Worm (Caenorhabditis elegans) whole organism, L1 larva: ENCODE results near the gene cyp-14A3.

Experiments used
- alr-1 ChIP-seq: fragments of 200-800 bp; sonication (Bioruptor generic); optimal IDR thresholded peaks from 2 replicates; lab custom pipeline; 2018; ENCODE audit warnings: borderline replicate concordance, mild to moderate bottlenecking, missing genetic modification characterization, missing compliant biosample characterization
- aly-2 ChIP-seq: fragments of 150-350 bp; optimal IDR thresholded peaks from 2 replicates; lab custom pipeline; 2014; ENCODE audit warnings: missing biosample characterization, missing genetic modification characterization
- blmp-1 ChIP-seq: fragments of 150-350 bp; optimal IDR thresholded peaks from 2 replicates; lab custom pipeline; 2014; ENCODE audit warnings: missing biosample characterization, missing genetic modification characterization
- ceh-82 ChIP-seq, 3 experiments: fragments of 150-350 bp in 1 of 3; sonication (generic microtip) in 2 of 3; optimal IDR thresholded peaks; 2 replicates each; lab custom pipeline; 2014 to 2017; ENCODE audit warnings: missing biosample characterization in 3 of 3, missing genetic modification characterization in 3 of 3
- ces-1 ChIP-seq: fragments of 150-350 bp; optimal IDR thresholded peaks from 2 replicates; lab custom pipeline; 2014; ENCODE audit warnings: missing biosample characterization, missing genetic modification reagents, missing genetic modification characterization
- dpl-1 ChIP-seq, 3 experiments: fragments of 150-350 bp in 2 of 3; sonication (generic microtip) in 1 of 3; optimal IDR thresholded peaks; 2 replicates each; lab custom pipeline; 2014 to 2017; ENCODE audit warnings: missing biosample characterization in 3 of 3, missing genetic modification characterization in 3 of 3, missing genetic modification reagents in 3 of 3
- efl-1 ChIP-seq, 4 experiments: fragments of 150-350 bp; optimal IDR thresholded peaks in 3 of 4; peaks in 1 of 4; 1 replicate in 1 of 4; 2 replicates in 3 of 4; lab custom pipeline; 2014; ENCODE audit warnings: missing biosample characterization in 2 of 4, missing genetic modification characterization in 2 of 4, missing genetic modification reagents in 2 of 4
- egl-13 ChIP-seq: sonication (generic microtip); optimal IDR thresholded peaks from 2 replicates; lab custom pipeline; 2016; ENCODE audit warnings: missing genotype, missing genetic modification reagents, missing genetic modification characterization, missing compliant biosample characterization
- elt-2 ChIP-seq: sonication (generic microtip); optimal IDR thresholded peaks from 2 replicates; lab custom pipeline; 2016; ENCODE audit warnings: missing genetic modification characterization, mild to moderate bottlenecking, inconsistent platforms, missing compliant biosample characterization, missing genetic modification reagents
- elt-3 ChIP-seq, 6 experiments: fragments of 150-350 bp in 1 of 6; sonication (generic microtip); optimal IDR thresholded peaks; 2 replicates each; lab custom pipeline; 2017 to 2018; ENCODE audit warnings: missing biosample characterization in 6 of 6, missing genetic modification characterization in 6 of 6, inconsistent platforms in 1 of 6
- fos-1 ChIP-seq: fragments of 150-350 bp; optimal IDR thresholded peaks from 2 replicates; lab custom pipeline; 2014; ENCODE audit warnings: missing biosample characterization, missing genetic modification characterization
- irx-1 ChIP-seq: sonication (generic microtip); optimal IDR thresholded peaks from 2 replicates; lab custom pipeline; 2016; ENCODE audit warnings: missing genetic modification characterization, missing compliant biosample characterization
- jun-1 ChIP-seq: fragments of 150-350 bp; optimal IDR thresholded peaks from 2 replicates; lab custom pipeline; 2014; ENCODE audit warnings: missing biosample characterization, missing genetic modification reagents, missing genetic modification characterization
- lin-14 ChIP-seq: fragments of 200-800 bp; sonication (Bioruptor generic); optimal IDR thresholded peaks from 2 replicates; lab custom pipeline; 2018; ENCODE audit warnings: mild to moderate bottlenecking, missing genetic modification characterization, moderate library complexity, missing compliant biosample characterization
- lin-35 ChIP-seq, 2 experiments: fragments of 150-350 bp; optimal IDR thresholded peaks; 2 replicates each; lab custom pipeline; 2014; ENCODE audit warnings: missing biosample characterization in 2 of 2, missing genetic modification characterization in 2 of 2, missing genetic modification reagents in 2 of 2
- lsy-2 ChIP-seq, 2 experiments: fragments of 150-350 bp; optimal IDR thresholded peaks; 2 replicates each; lab custom pipeline; 2014; ENCODE audit warnings: missing biosample characterization in 2 of 2, missing genetic modification characterization in 2 of 2
- mab-9 ChIP-seq: fragments of 200-800 bp; sonication (Bioruptor generic); IDR thresholded peaks from 2 replicates; pipeline ENCODE4 v1.3.6; 2022; ENCODE audit warnings: missing genetic modification reagents, missing genetic modification characterization, missing compliant biosample characterization
- mdl-1 ChIP-seq, 2 experiments: fragments of 150-350 bp; optimal IDR thresholded peaks; 2 replicates each; lab custom pipeline; 2014 to 2017; ENCODE audit warnings: missing biosample characterization in 2 of 2, missing genetic modification characterization in 2 of 2, inconsistent platforms in 1 of 2
- nhr-11 ChIP-seq: fragments of 150-350 bp; optimal IDR thresholded peaks from 2 replicates; lab custom pipeline; 2014; ENCODE audit warnings: missing biosample characterization, missing genetic modification characterization
- nhr-19 ChIP-seq: fragments of 200-800 bp; sonication (Bioruptor generic); conservative IDR thresholded peaks from 2 replicates; pipeline ENCODE4 v1.3.6; 2022; ENCODE audit warnings: missing genetic modification characterization, missing compliant biosample characterization
- nhr-20 ChIP-seq: sonication (generic microtip); optimal IDR thresholded peaks from 2 replicates; lab custom pipeline; 2016; ENCODE audit warnings: mild to moderate bottlenecking, missing genetic modification characterization, missing compliant biosample characterization
- nhr-237 ChIP-seq: fragments of 150-350 bp; optimal IDR thresholded peaks from 2 replicates; lab custom pipeline; 2014; ENCODE audit warnings: missing biosample characterization, missing genetic modification characterization
- nhr-28 ChIP-seq: fragments of 150-350 bp; optimal IDR thresholded peaks from 2 replicates; lab custom pipeline; 2014; ENCODE audit warnings: missing biosample characterization, missing genetic modification characterization
- nhr-71 ChIP-seq: sonication (generic microtip); optimal IDR thresholded peaks from 2 replicates; lab custom pipeline; 2016; ENCODE audit warnings: mild to moderate bottlenecking, missing genetic modification characterization, moderate library complexity, missing compliant biosample characterization
- nhr-85 ChIP-seq: sonication (generic microtip); peaks from one replicate; lab custom pipeline; 2016; ENCODE audit warnings: missing genetic modification characterization, inconsistent platforms, missing compliant biosample characterization
- nhr-90 ChIP-seq: sonication (generic microtip); optimal IDR thresholded peaks from 2 replicates; lab custom pipeline; 2016; ENCODE audit warnings: mild to moderate bottlenecking, missing genetic modification characterization, missing compliant biosample characterization; ENCODE audit not compliant: poor library complexity
- pqm-1 ChIP-seq: sonication (generic microtip); optimal IDR thresholded peaks from 3 replicates; lab custom pipeline; 2017; ENCODE audit warnings: missing biosample characterization, missing genetic modification characterization
- rnt-1 ChIP-seq: sonication (generic microtip); optimal IDR thresholded peaks from 2 replicates; lab custom pipeline; 2016; ENCODE audit warnings: mild to moderate bottlenecking, missing genetic modification characterization, moderate library complexity, missing compliant biosample characterization
- skn-1 ChIP-seq: fragments of 150-350 bp; optimal IDR thresholded peaks from 2 replicates; lab custom pipeline; 2014; ENCODE audit warnings: missing biosample characterization, missing genetic modification characterization
- snpc-4 ChIP-seq: fragments of 150-350 bp; optimal IDR thresholded peaks from 2 replicates; lab custom pipeline; 2014; ENCODE audit warnings: missing biosample characterization, missing genetic modification characterization
- snu-23 ChIP-seq: sonication (generic microtip); optimal IDR thresholded peaks from 2 replicates; lab custom pipeline; 2016; ENCODE audit warnings: missing genetic modification characterization, missing compliant biosample characterization
- tbx-2 ChIP-seq: sonication (generic microtip); optimal IDR thresholded peaks from 2 replicates; lab custom pipeline; 2016; ENCODE audit warnings: missing genetic modification characterization, missing compliant biosample characterization
- tlp-1 ChIP-seq: fragments of 150-350 bp; optimal IDR thresholded peaks from 2 replicates; lab custom pipeline; 2014; ENCODE audit warnings: missing biosample characterization, missing genetic modification characterization
- unc-130 ChIP-seq: fragments of 150-350 bp; optimal IDR thresholded peaks from 2 replicates; lab custom pipeline; 2017; ENCODE audit warnings: missing biosample characterization, missing genetic modification characterization, inconsistent platforms
- unc-86 ChIP-seq: sonication (generic microtip); optimal IDR thresholded peaks from 2 replicates; lab custom pipeline; 2016; ENCODE audit warnings: missing genetic modification characterization, missing compliant biosample characterization
- vab-15 ChIP-seq: sonication (generic microtip); optimal IDR thresholded peaks from 2 replicates; lab custom pipeline; 2017; ENCODE audit warnings: missing genotype, mild to moderate bottlenecking, missing genetic modification characterization, missing compliant biosample characterization
- zag-1 ChIP-seq: fragments of 150-350 bp; optimal IDR thresholded peaks from 2 replicates; lab custom pipeline; 2014; ENCODE audit warnings: missing biosample characterization, missing genetic modification characterization

cyp-14A3 gene

DNA sequence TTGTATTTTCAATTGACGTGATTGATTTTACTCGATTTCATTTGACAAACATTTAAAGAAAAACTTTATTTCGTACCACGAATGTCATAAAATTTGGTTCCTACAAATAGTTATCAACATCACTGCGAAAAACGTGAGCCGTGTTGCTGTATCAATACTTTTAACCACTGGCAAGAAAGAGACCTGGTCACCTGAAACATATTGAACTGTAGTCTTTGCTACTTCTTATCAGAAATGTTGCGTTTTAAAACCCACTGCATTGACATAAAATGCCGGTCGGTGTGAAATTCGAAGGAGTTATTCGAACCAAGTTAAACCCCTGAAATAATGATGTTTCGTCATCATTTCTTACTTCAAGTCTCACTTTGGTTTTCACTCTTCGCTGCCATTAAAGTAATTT, 26.4 kb downstream of the cyp-14A3 start:
- TF ChIP-seq lin-35 (GFP tag; optimal IDR thresholded peaks at IDR 0.05; lab: Kevin White, UChicago) (peak in 1 of 2 experiments; percentile 29), egl-13 (no peak), nhr-28 (no peak), mab-9 (no peak), ceh-82 (tag; optimal IDR thresholded peaks at IDR 0.05; lab: Kevin White, UChicago) (no peak), fos-1 (tag; lab: Kevin White, UChicago) (no peak), aly-2 (tag; lab: Kevin White, UChicago) (no peak), mdl-1 (tag; optimal IDR thresholded peaks at IDR 0.05; lab: Kevin White, UChicago) (peak in 1 of 2 experiments; percentile 6), nhr-11 (tag; lab: Kevin White, UChicago) (no peak), nhr-19 (GFP tag; lab: Robert Waterston, UW) (no peak), elt-2 (tag; lab: Kevin White, UChicago) (peak; percentile 58), tlp-1 (tag; lab: Kevin White, UChicago) (no peak), nhr-237 (tag; lab: Kevin White, UChicago) (no peak), snpc-4 (tag; lab: Kevin White, UChicago) (no peak), efl-1 (optimal IDR thresholded peaks at IDR 0.05; lab: Kevin White, UChicago) (no peak), efl-1 (GFP tag; optimal IDR thresholded peaks at IDR 0.05 in 1 of 2; lab: Kevin White, UChicago) (peak in 1 of 2 experiments; percentile 78), unc-130 (tag; lab: Kevin White, UChicago) (no peak)

- peak; percentile 64 for TF ChIP-seq blmp-1 (tag; lab: Kevin White, UChicago)
- TF ChIP-seq ces-1 (GFP tag; lab: Kevin White, UChicago), result no peak
- TF ChIP-seq fos-1 (tag; lab: Kevin White, UChicago), result no peak
- TF ChIP-seq jun-1 (tag; lab: Kevin White, UChicago), result no peak
- TF ChIP-seq lin-14 (GFP tag; lab: Kevin White, UChicago), result peak; percentile 46
- TF ChIP-seq rnt-1 (tag; lab: Kevin White, UChicago), result no peak
- peak; percentile 0 for TF ChIP-seq elt-2 (tag; lab: Kevin White, UChicago)
- TF ChIP-seq nhr-85, result peak; percentile 86
- TF ChIP-seq nhr-20 (tag; lab: Kevin White, UChicago), result peak; percentile 82
- peak; percentile 41 for TF ChIP-seq nhr-90 (tag; lab: Kevin White, UChicago)
- TF ChIP-seq lsy-2 (tag; optimal IDR thresholded peaks at IDR 0.05; lab: Kevin White, UChicago), result peak in 1 of 2 experiments; percentile 61
- TF ChIP-seq nhr-71 (tag; lab: Kevin White, UChicago), result peak; percentile 49
- TF ChIP-seq unc-86 (tag; lab: Kevin White, UChicago), result no peak
- peak in 2 of 6 experiments; percentile 7 to 24 for TF ChIP-seq elt-3 (tag; optimal IDR thresholded peaks at IDR 0.05; lab: Kevin White, UChicago)
- TF ChIP-seq tbx-2, result no peak
- peak in 1 of 2 experiments; percentile 65 for TF ChIP-seq lin-35 (GFP tag; optimal IDR thresholded peaks at IDR 0.05; lab: Kevin White, UChicago)
- TF ChIP-seq nhr-19 (GFP tag; lab: Robert Waterston, UW), result peak; percentile 32; the same call in 1 of the 2 replicates
- TF ChIP-seq nhr-237 (tag; lab: Kevin White, UChicago), result no peak
- TF ChIP-seq egl-13, result no peak
- no peak for TF ChIP-seq nhr-11 (tag; lab: Kevin White, UChicago)
- TF ChIP-seq skn-1 (tag; lab: Kevin White, UChicago), result no peak
- no peak for TF ChIP-seq zag-1 (tag; lab: Kevin White, UChicago)
- TF ChIP-seq dpl-1 (GFP tag; optimal IDR thresholded peaks at IDR 0.05; lab: Kevin White, UChicago), result peak in 1 of 3 experiments; percentile 5
- no peak for TF ChIP-seq irx-1
- TF ChIP-seq mdl-1 (tag; optimal IDR thresholded peaks at IDR 0.05; lab: Kevin White, UChicago), result peak in 1 of 2 experiments; percentile 51
- TF ChIP-seq pqm-1 (tag; lab: Kevin White, UChicago), result no peak
- peak; percentile 56 for TF ChIP-seq snu-23 (GFP tag; lab: Kevin White, UChicago)
- no peak for TF ChIP-seq vab-15
- no peak for TF ChIP-seq tlp-1 (tag; lab: Kevin White, UChicago)
Observed at ce11 chrX:13246668-13247358, 27.2 kb downstream of the cyp-14A3 start.

DNA sequence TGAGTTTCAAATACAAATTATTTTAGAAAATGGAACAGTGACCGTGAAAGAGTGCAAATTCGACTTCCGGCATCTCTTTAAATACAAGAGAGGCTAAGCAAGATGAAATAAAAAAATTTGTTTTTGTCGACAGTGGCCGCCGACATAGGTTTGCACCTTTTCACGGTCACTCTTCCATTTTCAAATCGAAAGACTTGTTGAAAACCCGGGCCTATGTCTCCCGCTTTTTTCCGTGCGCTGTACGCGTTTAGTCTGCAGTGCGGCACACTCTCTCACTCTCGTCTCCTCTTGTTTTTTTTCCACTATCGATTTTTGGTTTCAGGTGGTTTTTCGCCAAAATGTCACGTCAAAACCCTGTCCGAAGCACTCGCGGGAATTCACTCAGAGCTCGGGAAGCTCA, 28.9 kb downstream of the cyp-14A3 start, which contains the start of gene hpl-1:
Gene hpl-1, plus strand, starts transcription at position 301 of the 400 bp plus-strand sequence.
- no peak for TF ChIP-seq ces-1 (GFP tag; lab: Kevin White, UChicago)
- TF ChIP-seq tlp-1 (tag; lab: Kevin White, UChicago), result no peak
- no peak for TF ChIP-seq rnt-1 (tag; lab: Kevin White, UChicago)
- TF ChIP-seq nhr-237 (tag; lab: Kevin White, UChicago), result no peak
- no peak for TF ChIP-seq snu-23 (GFP tag; lab: Kevin White, UChicago)
- TF ChIP-seq unc-130 (tag; lab: Kevin White, UChicago), result no peak
- TF ChIP-seq mdl-1 (tag; optimal IDR thresholded peaks at IDR 0.05; lab: Kevin White, UChicago), result no peak
- TF ChIP-seq alr-1 (tag; lab: Kevin White, UChicago), result no peak
- TF ChIP-seq, all 84 proteins: peak for 0
